Worm (Caenorhabditis elegans) whole organism, L4/young adult: ENCODE data around the gene C03G6.21.

Experiments
- W03F9.2 ChIP-seq: fragments of 150-350 bp; optimal IDR thresholded peaks from 2 replicates; lab custom pipeline; 2014; ENCODE audit warnings: missing biosample characterization, missing genetic modification characterization
- dao-5 ChIP-seq: sonication (generic microtip); optimal IDR thresholded peaks from 2 replicates; lab custom pipeline; 2016; ENCODE audit warnings: missing genotype, missing genetic modification characterization, moderate library complexity, missing compliant biosample characterization
- him-1 ChIP-seq: sonication (generic microtip); optimal IDR thresholded peaks from 2 replicates; lab custom pipeline; 2016; ENCODE audit warnings: missing genotype, missing genetic modification reagents, missing genetic modification characterization, missing compliant biosample characterization

DNA sequence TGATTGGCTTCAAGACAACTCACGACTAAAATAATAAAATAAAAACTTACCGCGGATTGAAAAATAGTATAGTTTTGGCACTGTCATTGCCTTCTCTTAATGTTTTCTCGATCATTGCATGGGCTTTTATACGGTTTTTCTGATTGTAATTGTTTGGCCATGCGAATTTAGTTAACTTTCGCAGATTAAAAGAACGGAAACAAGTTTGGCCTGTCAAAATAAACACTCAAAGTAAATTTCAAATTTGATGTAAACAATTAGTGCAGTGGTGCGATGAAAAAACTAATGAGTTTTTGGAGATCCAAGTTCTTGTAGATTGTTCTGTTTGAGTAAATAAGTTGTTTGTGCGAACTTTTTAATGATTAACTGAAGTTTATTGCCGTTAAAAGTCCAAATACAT is 42.6 kb upstream of the C03G6.21 start, which contains the start of gene gst-41:
- TF ChIP-seq him-1 (no peak), W03F9.2 (tag; lab: Kevin White, UChicago) (no peak), dao-5 (no peak)
